Fruit fly (Drosophila melanogaster) whole organism, prepupa: Measurements from ENCODE around the gene CG31910.

Experiments
- Blimp-1 ChIP-seq: fragments of 200-800 bp; sonication (Bioruptor generic); optimal IDR thresholded peaks from 3 replicates; lab custom pipeline; 2017; ENCODE audit warnings: missing biosample characterization, missing genetic modification characterization, mild to moderate bottlenecking, moderate library complexity, missing genetic modification reagents
- CG10631 ChIP-seq: fragments of 200-800 bp; sonication (Bioruptor generic); optimal IDR thresholded peaks from 2 replicates; lab custom pipeline; 2016; ENCODE audit warnings: missing biosample characterization, missing genetic modification characterization
- CG11294 ChIP-seq: fragments of 200-800 bp; sonication (Bioruptor generic); IDR thresholded peaks from 2 replicates; pipeline ENCODE4 v1.3.6; 2022; ENCODE audit warnings: missing biosample characterization, missing genetic modification characterization
- CG11762 ChIP-seq: fragments of 200-800 bp; sonication (Bioruptor generic); optimal IDR thresholded peaks from 3 replicates; lab custom pipeline; 2016; ENCODE audit warnings: missing biosample characterization, missing genetic modification characterization; ENCODE audit not compliant: insufficient read depth
- CG11902 ChIP-seq: fragments of 200-800 bp; sonication (Bioruptor generic); optimal IDR thresholded peaks from 3 replicates; lab custom pipeline; 2016; ENCODE audit warnings: missing biosample characterization, missing genetic modification characterization
- CG15336 ChIP-seq: fragments of 200-800 bp; sonication (Bioruptor generic); IDR thresholded peaks from 2 replicates; pipeline ENCODE4 v1.3.6; 2022; ENCODE audit warnings: missing biosample characterization, missing genetic modification characterization
- CG1621 ChIP-seq: fragments of 200-800 bp; sonication (Bioruptor generic); optimal IDR thresholded peaks from 3 replicates; lab custom pipeline; 2018; ENCODE audit warnings: missing biosample characterization, mild to moderate bottlenecking, missing genetic modification characterization
- CG31627 ChIP-seq: fragments of 200-800 bp; sonication (Bioruptor generic); optimal IDR thresholded peaks from 3 replicates; lab custom pipeline; 2016; ENCODE audit warnings: missing biosample characterization, missing genetic modification characterization
- CG32006 ChIP-seq: fragments of 200-800 bp; sonication (Bioruptor generic); optimal IDR thresholded peaks from 3 replicates; lab custom pipeline; 2017; ENCODE audit warnings: missing biosample characterization, mild to moderate bottlenecking, missing genetic modification characterization
- CG34406 ChIP-seq: fragments of 200-800 bp; sonication (Bioruptor generic); optimal IDR thresholded peaks from 3 replicates; lab custom pipeline; 2016; ENCODE audit warnings: missing biosample characterization, missing genetic modification characterization
- CG3919 ChIP-seq: fragments of 200-800 bp; sonication (Bioruptor generic); optimal IDR thresholded peaks from 3 replicates; lab custom pipeline; 2016; ENCODE audit warnings: missing biosample characterization, missing genetic modification characterization
- CG4318 ChIP-seq: fragments of 200-800 bp; sonication (Bioruptor generic); optimal IDR thresholded peaks from 3 replicates; lab custom pipeline; 2017; ENCODE audit warnings: missing biosample characterization, mild to moderate bottlenecking, missing genetic modification characterization
- CG6163 ChIP-seq: fragments of 200-800 bp; sonication (Bioruptor generic); IDR thresholded peaks from 3 replicates; pipeline ENCODE4 v1.3.6; 2022; ENCODE audit warnings: missing biosample characterization, missing genetic modification characterization
- CG6276 ChIP-seq: fragments of 200-800 bp; sonication (Bioruptor generic); optimal IDR thresholded peaks from 2 replicates; lab custom pipeline; 2017; ENCODE audit warnings: missing biosample characterization, mild to moderate bottlenecking, missing genetic modification characterization
- CG6792 ChIP-seq: fragments of 200-800 bp; sonication (Bioruptor generic); optimal IDR thresholded peaks from 3 replicates; lab custom pipeline; 2016; ENCODE audit warnings: missing biosample characterization, missing genetic modification characterization
- CG6808 ChIP-seq: fragments of 200-800 bp; sonication (Bioruptor generic); optimal IDR thresholded peaks from 3 replicates; lab custom pipeline; 2017; ENCODE audit warnings: missing biosample characterization, missing genetic modification characterization, mild to moderate bottlenecking, moderate library complexity, missing genetic modification reagents
- CG6854 ChIP-seq: fragments of 200-800 bp; sonication (Bioruptor generic); optimal IDR thresholded peaks from 2 replicates; lab custom pipeline; 2017; ENCODE audit warnings: missing biosample characterization, mild to moderate bottlenecking, missing genetic modification characterization
- CG8119 ChIP-seq: fragments of 200-800 bp; sonication (Bioruptor generic); IDR thresholded peaks from 3 replicates; pipeline ENCODE4 v1.3.6; 2022; ENCODE audit warnings: missing biosample characterization, missing genetic modification characterization
- CG8319 ChIP-seq: fragments of 200-800 bp; sonication (Bioruptor generic); optimal IDR thresholded peaks from 3 replicates; lab custom pipeline; 2016; ENCODE audit warnings: missing biosample characterization, missing genetic modification characterization
- CG8632 ChIP-seq: fragments of 200-800 bp; sonication (Bioruptor generic); optimal IDR thresholded peaks from 3 replicates; lab custom pipeline; 2016; ENCODE audit warnings: missing biosample characterization, missing genetic modification characterization
- Eip75B ChIP-seq: fragments of 200-800 bp; sonication (Bioruptor generic); optimal IDR thresholded peaks from 3 replicates; lab custom pipeline; 2016; ENCODE audit warnings: missing biosample characterization, missing genetic modification characterization
- Eip78C ChIP-seq: fragments of 200-800 bp; sonication (Bioruptor generic); peaks from one replicate; lab custom pipeline; 2016; ENCODE audit warnings: missing biosample characterization, missing genetic modification characterization
- Eip93F ChIP-seq: fragments of 200-800 bp; sonication (Bioruptor generic); optimal IDR thresholded peaks from 2 replicates; lab custom pipeline; 2016; ENCODE audit warnings: missing biosample characterization, mild to moderate bottlenecking, missing genetic modification characterization
- Ets21C ChIP-seq: fragments of 200-800 bp; sonication (Bioruptor generic); optimal IDR thresholded peaks from 3 replicates; lab custom pipeline; 2016; ENCODE audit warnings: missing biosample characterization, missing genetic modification characterization
- Ets96B ChIP-seq: fragments of 200-800 bp; optimal IDR thresholded peaks from 2 replicates; lab custom pipeline; 2019; ENCODE audit warnings: missing biosample characterization, mild to moderate bottlenecking, missing genetic modification characterization, moderate library complexity
- Gug ChIP-seq: fragments of 200-800 bp; sonication (Bioruptor generic); IDR thresholded peaks from 2 replicates; pipeline ENCODE4 v1.3.6; 2022; ENCODE audit warnings: missing biosample characterization, missing genetic modification characterization
- Hr39 ChIP-seq: fragments of 200-800 bp; sonication (Bioruptor generic); optimal IDR thresholded peaks from 2 replicates; lab custom pipeline; 2016; ENCODE audit warnings: missing biosample characterization, missing genetic modification characterization
- Hr4 ChIP-seq: fragments of 200-800 bp; sonication (Bioruptor generic); optimal IDR thresholded peaks from 3 replicates; lab custom pipeline; 2016; ENCODE audit warnings: missing biosample characterization, missing genetic modification characterization
- Lpt ChIP-seq: fragments of 200-800 bp; sonication (Bioruptor generic); optimal IDR thresholded peaks from 3 replicates; lab custom pipeline; 2016; ENCODE audit warnings: missing biosample characterization, missing genetic modification characterization
- Met ChIP-seq: fragments of 200-800 bp; sonication (Bioruptor generic); optimal IDR thresholded peaks from 3 replicates; lab custom pipeline; 2016; ENCODE audit warnings: missing biosample characterization, missing genetic modification characterization
- OdsH ChIP-seq: fragments of 200-800 bp; sonication (Bioruptor generic); optimal IDR thresholded peaks from 3 replicates; lab custom pipeline; 2016; ENCODE audit warnings: missing biosample characterization, missing genetic modification characterization
- Smox ChIP-seq: fragments of 200-800 bp; sonication (Bioruptor generic); optimal IDR thresholded peaks from 3 replicates; lab custom pipeline; 2016; ENCODE audit warnings: missing biosample characterization, missing genetic modification characterization
- Sox14 ChIP-seq: fragments of 200-800 bp; sonication (Bioruptor generic); optimal IDR thresholded peaks from 3 replicates; lab custom pipeline; 2016; ENCODE audit warnings: missing biosample characterization, missing genetic modification characterization
- Sox15 ChIP-seq: fragments of 200-800 bp; sonication (Bioruptor generic); optimal IDR thresholded peaks from 3 replicates; lab custom pipeline; 2016; ENCODE audit warnings: missing biosample characterization, missing genetic modification characterization
- acj6 ChIP-seq: fragments of 200-800 bp; sonication (Bioruptor generic); optimal IDR thresholded peaks from 3 replicates; lab custom pipeline; 2016; ENCODE audit warnings: missing biosample characterization, missing genetic modification characterization
- dac ChIP-seq: fragments of 200-800 bp; sonication (Bioruptor generic); optimal IDR thresholded peaks from 2 replicates; lab custom pipeline; 2017; ENCODE audit warnings: missing biosample characterization, mild to moderate bottlenecking, missing genetic modification characterization
- dsx ChIP-seq: fragments of 200-800 bp; optimal IDR thresholded peaks from 3 replicates; lab custom pipeline; 2019; ENCODE audit warnings: missing biosample characterization, mild to moderate bottlenecking, missing genetic modification characterization, moderate library complexity; ENCODE audit not compliant: poor library complexity, severe bottlenecking
- eg ChIP-seq: fragments of 200-800 bp; sonication (Bioruptor generic); IDR thresholded peaks from 3 replicates; pipeline ENCODE4 v1.3.6; 2022; ENCODE audit warnings: missing biosample characterization, missing genetic modification characterization
- esn ChIP-seq: fragments of 200-800 bp; sonication (Bioruptor generic); optimal IDR thresholded peaks from 2 replicates; lab custom pipeline; 2016; ENCODE audit warnings: missing biosample characterization, mild to moderate bottlenecking, missing genetic modification characterization, moderate library complexity
- fd59A ChIP-seq: fragments of 200-800 bp; sonication (Bioruptor generic); optimal IDR thresholded peaks from 2 replicates; lab custom pipeline; 2017; ENCODE audit warnings: missing biosample characterization, mild to moderate bottlenecking, missing genetic modification characterization, missing genetic modification reagents
- fd85E ChIP-seq: fragments of 200-800 bp; sonication (Bioruptor generic); optimal IDR thresholded peaks from 3 replicates; lab custom pipeline; 2016; ENCODE audit warnings: missing biosample characterization, missing genetic modification characterization
- fkh ChIP-seq: fragments of 200-800 bp; sonication (Bioruptor generic); optimal IDR thresholded peaks from 3 replicates; lab custom pipeline; 2017; ENCODE audit warnings: missing biosample characterization, mild to moderate bottlenecking, missing genetic modification characterization, moderate library complexity
- lz ChIP-seq: fragments of 200-800 bp; sonication (Bioruptor generic); optimal IDR thresholded peaks from 3 replicates; lab custom pipeline; 2016; ENCODE audit warnings: missing biosample characterization, missing genetic modification characterization
- net ChIP-seq: fragments of 200-800 bp; sonication (Bioruptor generic); optimal IDR thresholded peaks from 3 replicates; lab custom pipeline; 2016; ENCODE audit warnings: missing biosample characterization, missing genetic modification characterization
- pdm3 ChIP-seq: fragments of 200-800 bp; sonication (Bioruptor generic); optimal IDR thresholded peaks from 3 replicates; lab custom pipeline; 2016; ENCODE audit warnings: missing biosample characterization, missing genetic modification characterization
- salr ChIP-seq, 2 experiments: fragments of 200-800 bp; sonication (Bioruptor generic); optimal IDR thresholded peaks; 3 replicates each; lab custom pipeline; 2016 to 2018; ENCODE audit warnings: missing biosample characterization in 2 of 2, missing genetic modification characterization in 2 of 2, mild to moderate bottlenecking in 1 of 2
- spab ChIP-seq: fragments of 200-800 bp; sonication (Bioruptor generic); optimal IDR thresholded peaks from 2 replicates; lab custom pipeline; 2017; ENCODE audit warnings: missing biosample characterization, mild to moderate bottlenecking, missing genetic modification characterization, missing genetic modification reagents
- ss ChIP-seq, 2 experiments: fragments of 200-800 bp; sonication (Bioruptor generic); optimal IDR thresholded peaks; 2 replicates in 1 of 2; 3 replicates in 1 of 2; lab custom pipeline; 2017 to 2018; ENCODE audit warnings: mild to moderate bottlenecking in 2 of 2, missing biosample characterization in 2 of 2, missing genetic modification characterization in 2 of 2, moderate library complexity in 1 of 2
- svp ChIP-seq: fragments of 200-800 bp; sonication (Bioruptor generic); peaks from one replicate; lab custom pipeline; 2016; ENCODE audit warnings: missing biosample characterization, missing genetic modification characterization
- topi ChIP-seq: fragments of 200-800 bp; sonication (Bioruptor generic); optimal IDR thresholded peaks from 3 replicates; lab custom pipeline; 2016; ENCODE audit warnings: missing biosample characterization, missing genetic modification characterization
- vri ChIP-seq: fragments of 200-800 bp; sonication (Bioruptor generic); optimal IDR thresholded peaks from 3 replicates; lab custom pipeline; 2016; ENCODE audit warnings: missing biosample characterization, mild to moderate bottlenecking, missing genetic modification characterization

CG31910 gene

dm6 chr2L:6789358-6789757, 43.9 kb upstream of the CG31910 start:
- TF ChIP-seq Gug (GFP tag; lab: Robert Waterston, UW) (no peak), Lpt (no peak), esn (GFP tag; lab: Kevin White, UChicago) (no peak), CG11294 (GFP tag; lab: Robert Waterston, UW) (no peak), CG1621 (tag; lab: Kevin White, UChicago) (no peak), svp (GFP tag; lab: Kevin White, UChicago) (peak; percentile 79), Hr4 (GFP tag; lab: Kevin White, UChicago) (no peak), CG3919 (no peak), net (GFP tag; lab: Kevin White, UChicago) (no peak), Blimp-1 (GFP tag; lab: Kevin White, UChicago) (no peak), vri (GFP tag; lab: Kevin White, UChicago) (peak; percentile 89), Sox15 (GFP tag; lab: Kevin White, UChicago) (no peak), Hr39 (GFP tag; lab: Kevin White, UChicago) (no peak), CG8319 (GFP tag; lab: Kevin White, UChicago) (no peak), Ets96B (tag; lab: Kevin White, UChicago) (no peak), CG6792 (GFP tag; lab: Kevin White, UChicago) (no peak), CG34406 (GFP tag; lab: Kevin White, UChicago) (no peak), CG31627 (GFP tag; lab: Kevin White, UChicago) (no peak), CG8119 (GFP tag; lab: Robert Waterston, UW) (no peak), pdm3 (GFP tag; lab: Kevin White, UChicago) (no peak), CG8632 (GFP tag; lab: Kevin White, UChicago) (no peak), Eip93F (GFP tag; lab: Kevin White, UChicago) (peak; percentile 86), CG6808 (GFP tag; lab: Kevin White, UChicago) (peak; percentile 11), dac (GFP tag; lab: Kevin White, UChicago) (no peak), eg (GFP tag; lab: Robert Waterston, UW) (no peak), Sox14 (GFP tag; lab: Kevin White, UChicago) (no peak), fd59A (GFP tag; lab: Kevin White, UChicago) (no peak), dsx (GFP tag; lab: Kevin White, UChicago) (no peak), CG4318 (GFP tag; lab: Kevin White, UChicago) (no peak), OdsH (no peak), Ets21C (GFP tag; lab: Kevin White, UChicago) (no peak), spab (GFP tag; lab: Kevin White, UChicago) (no peak), CG6854 (GFP tag; lab: Kevin White, UChicago) (no peak), CG11762 (no peak), CG6163 (GFP tag; lab: Robert Waterston, UW) (no peak), acj6 (GFP tag; lab: Kevin White, UChicago) (no peak), ss (GFP tag; optimal IDR thresholded peaks at IDR 0.05; lab: Kevin White, UChicago) (no peak), CG15336 (GFP tag; lab: Robert Waterston, UW) (no peak), CG32006 (no peak), CG11902 (GFP tag; lab: Kevin White, UChicago) (no peak), Smox (GFP tag; lab: Kevin White, UChicago) (no peak), fkh (GFP tag; lab: Kevin White, UChicago) (peak; percentile 80), fd85E (no peak), lz (GFP tag; lab: Kevin White, UChicago) (no peak), Eip75B (GFP tag; lab: Kevin White, UChicago) (peak; percentile 42), Met (GFP tag; lab: Kevin White, UChicago) (no peak), CG10631 (GFP tag; lab: Kevin White, UChicago) (no peak), Eip78C (GFP tag; lab: Kevin White, UChicago) (peak; percentile 56), CG6276 (GFP tag; lab: Kevin White, UChicago) (no peak), salr (GFP tag; optimal IDR thresholded peaks at IDR 0.05; lab: Kevin White, UChicago) (no peak), topi (GFP tag; lab: Kevin White, UChicago) (no peak)
